Worm (Caenorhabditis elegans) whole organism, L2 larva: ENCODE results near the gene lin-29.

Experiments used
- R02D3.7 ChIP-seq: fragments of 150-350 bp; optimal IDR thresholded peaks from 2 replicates; lab custom pipeline; 2014; ENCODE audit warnings: missing biosample characterization, missing genetic modification characterization
- Y55F3AM.14 ChIP-seq: fragments of 200-800 bp; sonication (Bioruptor generic); optimal IDR thresholded peaks from 2 replicates; lab custom pipeline; 2018; ENCODE audit warnings: mild to moderate bottlenecking, missing genetic modification characterization, missing compliant biosample characterization
- aly-2 ChIP-seq: fragments of 150-350 bp; optimal IDR thresholded peaks from 2 replicates; lab custom pipeline; 2014; ENCODE audit warnings: missing biosample characterization, missing genetic modification characterization
- blmp-1 ChIP-seq: sonication (generic microtip); optimal IDR thresholded peaks from 2 replicates; lab custom pipeline; 2017; ENCODE audit warnings: missing genetic modification characterization, mild to moderate bottlenecking, missing compliant biosample characterization, antibody characterized with exemption, moderate library complexity; ENCODE audit not compliant: insufficient read depth
- gmeb-1 ChIP-seq: fragments of 150-350 bp; optimal IDR thresholded peaks from 2 replicates; lab custom pipeline; 2014; ENCODE audit warnings: missing biosample characterization, missing genetic modification characterization
- lsy-2 ChIP-seq, 2 experiments: fragments of 150-350 bp in 1 of 2; sonication (generic microtip) in 1 of 2; optimal IDR thresholded peaks; 2 replicates each; lab custom pipeline; 2014 to 2017; ENCODE audit warnings: missing biosample characterization in 2 of 2, missing genetic modification characterization in 2 of 2
- nhr-12 ChIP-seq: fragments of 150-350 bp; optimal IDR thresholded peaks from 2 replicates; lab custom pipeline; 2014; ENCODE audit warnings: missing biosample characterization, missing genetic modification characterization
- nhr-25 ChIP-seq: fragments of 150-350 bp; sonication (generic microtip); optimal IDR thresholded peaks from 3 replicates; lab custom pipeline; 2014; ENCODE audit warnings: missing biosample characterization, missing genetic modification characterization

- TF ChIP-seq blmp-1 = no peak
- no peak for TF ChIP-seq aly-2 (tag; lab: Kevin White, UChicago)
- TF ChIP-seq nhr-12 = no peak
- TF ChIP-seq Y55F3AM.14 = no peak
- no peak for TF ChIP-seq gmeb-1 (tag; lab: Kevin White, UChicago)
- no peak for TF ChIP-seq R02D3.7 (tag; lab: Kevin White, UChicago)
- TF ChIP-seq lsy-2 (tag; optimal IDR thresholded peaks at IDR 0.05; lab: Kevin White, UChicago) = no peak
- no peak for TF ChIP-seq nhr-25 (tag; lab: Kevin White, UChicago)
These were observed 66.9 kb downstream of the lin-29 start, which contains the start of gene col-84 for ce11 chrII:11868234-11868633.
